Fruit fly (Drosophila melanogaster) whole organism, embryonic: ENCODE results near the gene CG4328.

Source experiments
- Adf1 ChIP-seq: fragments of 200-800 bp; sonication (Bioruptor generic); IDR thresholded peaks from 2 replicates; pipeline ENCODE4 v1.3.6; 2022; ENCODE audit warnings: missing biosample characterization, missing genetic modification characterization
- CG10565 ChIP-seq: fragments of 200-800 bp; sonication (Bioruptor generic); optimal IDR thresholded peaks from 3 replicates; lab custom pipeline; 2016; ENCODE audit warnings: missing biosample characterization, mild to moderate bottlenecking, missing genetic modification characterization
- CG10654 ChIP-seq: fragments of 200-800 bp; sonication (Bioruptor generic); optimal IDR thresholded peaks from 2 replicates; lab custom pipeline; 2016; ENCODE audit warnings: missing biosample characterization, missing genetic modification characterization
- CG12219 ChIP-seq: fragments of 200-800 bp; sonication (Bioruptor generic); optimal IDR thresholded peaks from 3 replicates; lab custom pipeline; 2018; ENCODE audit warnings: missing biosample characterization, mild to moderate bottlenecking, missing genetic modification characterization
- CG13624 ChIP-seq: fragments of 200-800 bp; sonication (Bioruptor generic); optimal IDR thresholded peaks from 2 replicates; lab custom pipeline; 2016; ENCODE audit warnings: missing biosample characterization, missing genetic modification characterization
- CG13894 ChIP-seq: fragments of 200-800 bp; sonication (Bioruptor generic); optimal IDR thresholded peaks from 3 replicates; lab custom pipeline; 2018; ENCODE audit warnings: missing biosample characterization, mild to moderate bottlenecking, missing genetic modification characterization, moderate library complexity
- CG15011 ChIP-seq: fragments of 200-800 bp; sonication (Bioruptor generic); optimal IDR thresholded peaks from 3 replicates; lab custom pipeline; 2018; ENCODE audit warnings: missing biosample characterization, mild to moderate bottlenecking, missing genetic modification characterization
- CG17361 ChIP-seq: fragments of 200-800 bp; sonication (Bioruptor generic); IDR thresholded peaks from 3 replicates; pipeline ENCODE4 v1.3.6; 2022; ENCODE audit warnings: missing biosample characterization, missing genetic modification characterization
- CG17829 ChIP-seq: fragments of 200-800 bp; optimal IDR thresholded peaks from 2 replicates; lab custom pipeline; 2019; ENCODE audit warnings: missing biosample characterization, mild to moderate bottlenecking, missing genetic modification characterization, moderate library complexity
- CG1792 ChIP-seq: fragments of 200-800 bp; sonication (Bioruptor generic); optimal IDR thresholded peaks from 2 replicates; lab custom pipeline; 2016; ENCODE audit warnings: missing biosample characterization, missing genetic modification characterization
- CG3407 ChIP-seq: fragments of 200-800 bp; sonication (Bioruptor generic); optimal IDR thresholded peaks from 2 replicates; lab custom pipeline; 2018; ENCODE audit warnings: missing biosample characterization, mild to moderate bottlenecking, missing genetic modification characterization
- CG34422 ChIP-seq: fragments of 200-800 bp; sonication (Bioruptor generic); IDR thresholded peaks from 3 replicates; pipeline ENCODE4 v1.3.6; 2022; ENCODE audit warnings: missing biosample characterization, missing genetic modification characterization
- CG3726 ChIP-seq: fragments of 200-800 bp; sonication (Bioruptor generic); IDR thresholded peaks from 3 replicates; pipeline ENCODE4, ENCODE4 v1.3.6; 2022; ENCODE audit warnings: missing biosample characterization, missing genetic modification characterization
- CG6689 ChIP-seq: fragments of 200-800 bp; sonication (Bioruptor generic); IDR thresholded peaks from 2 replicates; pipeline ENCODE4 v1.3.6; 2022; ENCODE audit warnings: missing biosample characterization, missing genetic modification characterization
- CG8924 ChIP-seq: fragments of 200-800 bp; optimal IDR thresholded peaks from 3 replicates; lab custom pipeline; 2019; ENCODE audit warnings: missing biosample characterization, mild to moderate bottlenecking, missing genetic modification characterization, moderate library complexity
- CG9876 ChIP-seq: fragments of 200-800 bp; sonication (Bioruptor generic); optimal IDR thresholded peaks from 2 replicates; lab custom pipeline; 2016; ENCODE audit warnings: missing biosample characterization, missing genetic modification characterization
- D19B ChIP-seq: fragments of 200-800 bp; sonication (Bioruptor generic); optimal IDR thresholded peaks from 2 replicates; lab custom pipeline; 2017; ENCODE audit warnings: missing biosample characterization, mild to moderate bottlenecking, missing genetic modification characterization
- Dbx ChIP-seq: fragments of 200-800 bp; sonication (Bioruptor generic); IDR thresholded peaks from 3 replicates; pipeline ENCODE4 v1.3.6; 2022; ENCODE audit warnings: missing biosample characterization, missing genetic modification characterization
- Elba2 ChIP-seq: fragments of 200-800 bp; sonication (Bioruptor generic); optimal IDR thresholded peaks from 3 replicates; lab custom pipeline; 2016; ENCODE audit warnings: missing biosample characterization, missing genetic modification characterization
- Gug ChIP-seq: fragments of 200-800 bp; sonication (Bioruptor generic); IDR thresholded peaks from 4 replicates; pipeline ENCODE4 v1.3.6; 2022; ENCODE audit warnings: missing biosample characterization, missing genetic modification characterization
- HLH54F ChIP-seq: fragments of 200-800 bp; sonication (Bioruptor generic); optimal IDR thresholded peaks from 3 replicates; lab custom pipeline; 2016; ENCODE audit warnings: missing biosample characterization, missing genetic modification characterization
- Hey ChIP-seq: fragments of 200-800 bp; sonication (Bioruptor generic); optimal IDR thresholded peaks from 3 replicates; lab custom pipeline; 2018; ENCODE audit warnings: missing biosample characterization, mild to moderate bottlenecking, missing genetic modification characterization
- Hr78 ChIP-seq, 2 experiments: fragments of 200-800 bp in 1 of 2; fragments of >200 bp in 1 of 2; sonication (Bioruptor generic) in 1 of 2; optimal IDR thresholded peaks; 2 replicates each; lab custom pipeline; 2017 to 2019; ENCODE audit warnings: missing biosample characterization in 2 of 2, missing genetic modification characterization in 2 of 2, mild to moderate bottlenecking in 1 of 2, moderate library complexity in 1 of 2
- NC2β ChIP-seq: fragments of 200-800 bp; sonication (Bioruptor generic); optimal IDR thresholded peaks from 2 replicates; lab custom pipeline; 2016; ENCODE audit warnings: missing biosample characterization, missing genetic modification characterization
- Nf-YA ChIP-seq: fragments of 200-800 bp; sonication (Bioruptor generic); IDR thresholded peaks from 2 replicates; pipeline ENCODE4 v1.3.6; 2022; ENCODE audit warnings: missing biosample characterization, missing genetic modification characterization
- Ravus ChIP-seq: fragments of 200-800 bp; sonication (Bioruptor generic); IDR thresholded peaks from 2 replicates; pipeline ENCODE4 v1.3.6; 2022; ENCODE audit warnings: missing biosample characterization, missing genetic modification characterization
- Rfx ChIP-seq: fragments of 200-800 bp; sonication (Bioruptor generic); IDR thresholded peaks from 2 replicates; pipeline ENCODE4 v1.3.6; 2022; ENCODE audit warnings: missing biosample characterization, missing genetic modification characterization
- Six4 ChIP-seq: fragments of 200-800 bp; sonication (Bioruptor generic); optimal IDR thresholded peaks from 2 replicates; lab custom pipeline; 2016; ENCODE audit warnings: missing biosample characterization, missing genetic modification characterization
- Sox100B ChIP-seq: fragments of 200-800 bp; sonication (Bioruptor generic); optimal IDR thresholded peaks from 3 replicates; lab custom pipeline; 2018; ENCODE audit warnings: missing biosample characterization, mild to moderate bottlenecking, missing genetic modification characterization
- chn ChIP-seq: fragments of 200-800 bp; sonication (Bioruptor generic); optimal IDR thresholded peaks from 2 replicates; lab custom pipeline; 2016; ENCODE audit warnings: missing biosample characterization, missing genetic modification characterization
- exex ChIP-seq: fragments of 200-800 bp; sonication (Bioruptor generic); optimal IDR thresholded peaks from 4 replicates; lab custom pipeline; 2018; ENCODE audit warnings: missing biosample characterization, mild to moderate bottlenecking, missing genetic modification characterization, moderate library complexity
- fd102C ChIP-seq: fragments of 200-800 bp; sonication (Bioruptor generic); optimal IDR thresholded peaks from 2 replicates; lab custom pipeline; 2018; ENCODE audit warnings: missing biosample characterization, mild to moderate bottlenecking, missing genetic modification characterization, moderate library complexity
- gcm2 ChIP-seq: fragments of 200-800 bp; sonication (Bioruptor generic); optimal IDR thresholded peaks from 2 replicates; lab custom pipeline; 2016; ENCODE audit warnings: missing biosample characterization, missing genetic modification characterization
- gsb ChIP-seq: fragments of 200-800 bp; sonication (Bioruptor generic); IDR thresholded peaks from 2 replicates; pipeline ENCODE4 v1.3.6; 2022; ENCODE audit warnings: missing biosample characterization, missing genetic modification characterization
- hb ChIP-seq: fragments of 200-800 bp; sonication (Bioruptor generic); IDR thresholded peaks from 3 replicates; pipeline ENCODE4 v1.3.6; 2022; ENCODE audit warnings: missing biosample characterization, missing genetic modification characterization; ENCODE audit not compliant: partially characterized antibody
- kah ChIP-seq: fragments of 200-800 bp; sonication (Bioruptor generic); optimal IDR thresholded peaks from 2 replicates; lab custom pipeline; 2018; ENCODE audit warnings: missing biosample characterization, mild to moderate bottlenecking, missing genetic modification characterization
- kay ChIP-seq: fragments of 200-800 bp; sonication (Bioruptor generic); optimal IDR thresholded peaks from 2 replicates; lab custom pipeline; 2016; ENCODE audit warnings: missing biosample characterization, missing genetic modification characterization
- ken ChIP-seq: fragments of 200-800 bp; sonication (Bioruptor generic); IDR thresholded peaks from 3 replicates; pipeline ENCODE4 v1.3.6; 2022; ENCODE audit warnings: missing biosample characterization, missing genetic modification characterization
- lilli ChIP-seq: fragments of 200-800 bp; sonication (Bioruptor generic); optimal IDR thresholded peaks from 3 replicates; lab custom pipeline; 2016; ENCODE audit warnings: missing biosample characterization, missing genetic modification characterization
- lmd ChIP-seq: fragments of 200-800 bp; sonication (Bioruptor generic); IDR thresholded peaks from 2 replicates; pipeline ENCODE4 v1.3.6; 2022; ENCODE audit warnings: missing biosample characterization, missing genetic modification characterization
- lola ChIP-seq, 3 experiments: fragments of >200 bp in 2 of 3; fragments of 200-800 bp in 1 of 3; sonication (Bioruptor generic) in 1 of 3; optimal IDR thresholded peaks; 2 replicates each; lab custom pipeline; 2017 to 2019; ENCODE audit warnings: missing biosample characterization in 3 of 3, missing genetic modification characterization in 3 of 3, mild to moderate bottlenecking in 1 of 3, moderate library complexity in 1 of 3
- pum ChIP-seq: fragments of 200-800 bp; sonication (Bioruptor generic); optimal IDR thresholded peaks from 2 replicates; lab custom pipeline; 2016; ENCODE audit warnings: missing biosample characterization, missing genetic modification characterization
- row ChIP-seq: fragments of 200-800 bp; sonication (Bioruptor generic); IDR thresholded peaks from 3 replicates; pipeline ENCODE4 v1.3.6; 2022; ENCODE audit warnings: missing biosample characterization, missing genetic modification characterization
- sima ChIP-seq: fragments of 200-800 bp; sonication (Bioruptor generic); optimal IDR thresholded peaks from 2 replicates; lab custom pipeline; 2016; ENCODE audit warnings: missing biosample characterization, missing genetic modification characterization
- stwl ChIP-seq: fragments of 200-800 bp; sonication (Bioruptor generic); optimal IDR thresholded peaks from 3 replicates; lab custom pipeline; 2018; ENCODE audit warnings: missing biosample characterization, mild to moderate bottlenecking, missing genetic modification characterization, moderate library complexity
- tll ChIP-seq, 2 experiments: fragments of 200-800 bp in 1 of 2; fragments of >200 bp in 1 of 2; sonication (Bioruptor generic) in 1 of 2; optimal IDR thresholded peaks; 2 replicates each; lab custom pipeline; 2017 to 2019; ENCODE audit warnings: missing biosample characterization in 2 of 2, missing genetic modification characterization in 2 of 2, mild to moderate bottlenecking in 1 of 2, moderate library complexity in 1 of 2
- tx ChIP-seq: fragments of 200-800 bp; sonication (Bioruptor generic); optimal IDR thresholded peaks from 2 replicates; lab custom pipeline; 2016; ENCODE audit warnings: missing biosample characterization, missing genetic modification characterization
- unc-4 ChIP-seq: fragments of 200-800 bp; sonication (Bioruptor generic); IDR thresholded peaks from 2 replicates; pipeline ENCODE4 v1.3.6; 2022; ENCODE audit warnings: missing biosample characterization, missing genetic modification characterization; ENCODE audit not compliant: partially characterized antibody

CG4328 gene

dm6 chr3L:12266343-12267287 lies 29.3 kb downstream of the CG4328 start, which contains the start of gene app (continued):
- TF ChIP-seq CG8924 (tag; lab: Kevin White, UChicago) (peak; percentile 75), CG10565 (no peak), gcm2 (GFP tag; lab: Kevin White, UChicago) (peak; percentile 40), lola (GFP tag; optimal IDR thresholded peaks at IDR 0.05; lab: Kevin White, UChicago) (peak in 1 of 3 experiments; percentile 75), hb (GFP tag; lab: Robert Waterston, UW) (no peak), CG12219 (peak; percentile 88), CG17829 (tag; lab: Kevin White, UChicago) (peak; percentile 84), CG17361 (peak; percentile 91), CG3407 (GFP tag; lab: Kevin White, UChicago) (peak; percentile 64), CG34422 (GFP tag; lab: Robert Waterston, UW) (peak; percentile 94), CG13624 (GFP tag; lab: Kevin White, UChicago) (peak; percentile 48), Hey (peak; percentile 79), CG1792 (GFP tag; lab: Kevin White, UChicago) (peak; percentile 37), chn (peak; percentile 85), tll (GFP tag; optimal IDR thresholded peaks at IDR 0.05; lab: Kevin White, UChicago) (no peak), D19B (GFP tag; lab: Kevin White, UChicago) (peak; percentile 76), Hr78 (GFP tag; optimal IDR thresholded peaks at IDR 0.05; lab: Kevin White, UChicago) (peak in 1 of 2 experiments; percentile 19), unc-4 (no peak), CG9876 (GFP tag; lab: Kevin White, UChicago) (peak; percentile 31), exex (peak; percentile 56), ken (GFP tag; lab: Robert Waterston, UW) (peak; percentile 95), CG10654 (GFP tag; lab: Kevin White, UChicago) (peak; percentile 75), CG6689 (GFP tag; lab: Robert Waterston, UW) (peak; percentile 95), kay (peak; percentile 25), stwl (tag; lab: Kevin White, UChicago) (peak; percentile 47), CG15011 (GFP tag; lab: Kevin White, UChicago) (peak; percentile 74), Nf-YA (GFP tag; lab: Robert Waterston, UW) (peak; percentile 69), lilli (GFP tag; lab: Kevin White, UChicago) (peak; percentile 85), tx (GFP tag; lab: Kevin White, UChicago) (peak; percentile 51), gsb (GFP tag; lab: Robert Waterston, UW) (peak; percentile 73), Rfx (GFP tag; lab: Robert Waterston, UW) (peak; percentile 93), row (peak; percentile 95), Six4 (peak; percentile 70), Adf1 (peak; percentile 56), CG13894 (tag; lab: Kevin White, UChicago) (peak; percentile 79), pum (GFP tag; lab: Kevin White, UChicago) (peak; percentile 75), fd102C (GFP tag; lab: Kevin White, UChicago) (no peak), sima (no peak), kah (peak; percentile 59), Ravus (GFP tag; lab: Robert Waterston, UW) (peak; percentile 42), NC2β (peak; percentile 71), Elba2 (GFP tag; lab: Kevin White, UChicago) (no peak), CG3726 (GFP tag; lab: Robert Waterston, UW) (peak; percentile 80; the same call in 1 of the 3 replicates), Sox100B (GFP tag; lab: Kevin White, UChicago) (peak; percentile 84), HLH54F (GFP tag; lab: Kevin White, UChicago) (peak; percentile 73), lmd (GFP tag; lab: Robert Waterston, UW) (peak; percentile 89), Gug (GFP tag; lab: Robert Waterston, UW) (peak; percentile 87), Dbx (GFP tag; lab: Robert Waterston, UW) (peak; percentile 74)
